Worm (Caenorhabditis elegans): ENCODE data around the gene fbxa-136.

ce11 chrV:17532686-17533085 lies 11.9 kb downstream of the fbxa-136 start, which contains the start of gene C18D4.3:
- TF ChIP-seq lin-15B (tag; optimal IDR thresholded peaks at IDR 0.05) = no peak
- no peak for TF ChIP-seq jun-1 (tag; optimal IDR thresholded peaks at IDR 0.05)
- TF ChIP-seq nhr-77 (tag; optimal IDR thresholded peaks at IDR 0.05) = no peak
- no peak for TF ChIP-seq nhr-11 (tag; optimal IDR thresholded peaks at IDR 0.05)
- TF ChIP-seq skn-1 (tag; optimal IDR thresholded peaks at IDR 0.05) = no peak
- no peak for TF ChIP-seq mdl-1 (tag; optimal IDR thresholded peaks at IDR 0.05)
- no peak for TF ChIP-seq ztf-11 (tag; optimal IDR thresholded peaks at IDR 0.05)
- no peak for TF ChIP-seq unc-39 (tag; optimal IDR thresholded peaks at IDR 0.05)
- TF ChIP-seq fos-1 (tag; optimal IDR thresholded peaks at IDR 0.05) = no peak
- TF ChIP-seq egl-27 (tag; optimal IDR thresholded peaks at IDR 0.05) = no peak
- no peak for TF ChIP-seq pha-4 (tag; optimal IDR thresholded peaks at IDR 0.05)
- TF ChIP-seq egl-5 (tag; optimal IDR thresholded peaks at IDR 0.05) = no peak
- no peak for TF ChIP-seq nhr-25 (tag; optimal IDR thresholded peaks at IDR 0.05)
- no peak for TF ChIP-seq ama-1 (optimal IDR thresholded peaks at IDR 0.05)

Measured in whole organism, L3 larva.